Worm (Caenorhabditis elegans) whole organism, mixed stage, embryonic: ENCODE measurements around the gene cec-5.

Source experiments
- ceh-39 ChIP-seq: fragments of 150-350 bp; optimal IDR thresholded peaks from 2 replicates; lab custom pipeline; 2014; ENCODE audit warnings: missing biosample characterization, missing genetic modification characterization
- ces-1 ChIP-seq: fragments of 150-350 bp; optimal IDR thresholded peaks from 2 replicates; lab custom pipeline; 2014; ENCODE audit warnings: missing biosample characterization, missing genetic modification reagents, missing genetic modification characterization
- elt-3 ChIP-seq: fragments of 150-350 bp; optimal IDR thresholded peaks from 2 replicates; lab custom pipeline; 2014; ENCODE audit warnings: missing biosample characterization, missing genetic modification characterization
- ham-2 ChIP-seq: fragments of 200-800 bp; sonication (Bioruptor generic); optimal IDR thresholded peaks from 2 replicates; lab custom pipeline; 2018; ENCODE audit warnings: mild to moderate bottlenecking, missing genetic modification characterization, missing compliant biosample characterization
- nhr-12 ChIP-seq: fragments of 150-350 bp; optimal IDR thresholded peaks from 2 replicates; lab custom pipeline; 2014; ENCODE audit warnings: missing biosample characterization, missing genetic modification characterization
- nhr-237 ChIP-seq: fragments of 150-350 bp; optimal IDR thresholded peaks from 2 replicates; lab custom pipeline; 2014; ENCODE audit warnings: missing biosample characterization, missing genetic modification characterization
- nhr-28 ChIP-seq: fragments of 150-350 bp; optimal IDR thresholded peaks from 2 replicates; lab custom pipeline; 2014; ENCODE audit warnings: missing biosample characterization, missing genetic modification characterization
- nhr-76 ChIP-seq: sonication (generic microtip); optimal IDR thresholded peaks from 2 replicates; lab custom pipeline; 2017; ENCODE audit warnings: missing biosample characterization, missing genetic modification characterization
- pha-4 ChIP-seq: fragments of 150-350 bp; optimal IDR thresholded peaks from 2 replicates; lab custom pipeline; 2018; ENCODE audit warnings: missing biosample characterization, missing genetic modification reagents, missing genetic modification characterization
- sem-2 ChIP-seq: fragments of 200-800 bp; sonication (Bioruptor generic); optimal IDR thresholded peaks from 2 replicates; lab custom pipeline; 2018; ENCODE audit warnings: mild to moderate bottlenecking, missing genetic modification characterization, missing compliant biosample characterization
- snpc-4 ChIP-seq: fragments of 150-350 bp; optimal IDR thresholded peaks from 2 replicates; lab custom pipeline; 2014; ENCODE audit warnings: missing biosample characterization, missing genetic modification characterization
- unc-62 ChIP-seq: fragments of 150-350 bp; optimal IDR thresholded peaks from 2 replicates; lab custom pipeline; 2014; ENCODE audit warnings: missing biosample characterization, missing genetic modification reagents, missing genetic modification characterization
- ztf-11 ChIP-seq: fragments of 150-350 bp; optimal IDR thresholded peaks from 2 replicates; lab custom pipeline; 2014; ENCODE audit warnings: missing biosample characterization, missing genetic modification characterization

DNA sequence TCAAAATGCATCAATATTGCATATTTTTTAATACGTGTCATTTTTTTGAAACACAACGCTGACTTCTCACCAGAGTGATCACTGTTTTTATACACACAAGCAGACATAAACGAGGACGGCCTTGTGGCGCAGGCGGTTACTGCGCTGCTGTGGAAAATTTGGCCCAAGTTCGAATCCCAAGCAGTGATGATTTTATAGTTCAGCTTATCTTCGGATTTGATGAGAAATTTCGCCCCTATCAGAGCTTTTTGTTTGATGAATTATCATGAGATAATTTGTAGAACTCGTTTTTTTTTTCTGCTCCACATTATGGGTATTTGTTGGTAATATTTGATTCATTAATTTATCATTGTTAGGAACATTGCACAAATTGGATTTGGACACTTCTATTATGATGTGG, 6.0 kb downstream of the cec-5 start:
- peak; percentile 85 for TF ChIP-seq elt-3 (tag; lab: Kevin White, UChicago)
- TF ChIP-seq ces-1 (GFP tag; lab: Kevin White, UChicago), result no peak
- TF ChIP-seq ceh-39 (tag; lab: Kevin White, UChicago), result no peak
- TF ChIP-seq nhr-28, result peak; percentile 82
- TF ChIP-seq sem-2, result peak; percentile 88
- no peak for TF ChIP-seq nhr-12 (tag; lab: Kevin White, UChicago)
- TF ChIP-seq ham-2 (GFP tag; lab: Kevin White, UChicago), result peak; percentile 98
- TF ChIP-seq pha-4, result peak; percentile 41
- no peak for TF ChIP-seq snpc-4 (tag; lab: Kevin White, UChicago)
- TF ChIP-seq nhr-237 (tag; lab: Kevin White, UChicago), result peak; percentile 76
- peak; percentile 57 for TF ChIP-seq ztf-11 (tag; lab: Kevin White, UChicago)
- peak; percentile 10 for TF ChIP-seq nhr-76 (tag; lab: Kevin White, UChicago)
- peak; percentile 73 for TF ChIP-seq unc-62 (GFP tag; lab: Kevin White, UChicago)
